Worm (Caenorhabditis elegans): ENCODE results near the gene C05E11.6.

Gene C05E11.6

ce11 chrX:4524844-4525243 lies 37.1 kb upstream of the C05E11.6 start:
- TF ChIP-seq ceh-39 (tag; optimal IDR thresholded peaks at IDR 0.05) (no peak), pha-4 (tag; optimal IDR thresholded peaks at IDR 0.05) (no peak), nhr-28 (tag; optimal IDR thresholded peaks at IDR 0.05) (no peak), hlh-1 (tag; optimal IDR thresholded peaks at IDR 0.05) (no peak), tbx-8 (GFP tag; optimal IDR thresholded peaks at IDR 0.05) (no peak), flh-1 (GFP tag; optimal IDR thresholded peaks at IDR 0.05) (no peak), drap-1 (GFP tag; optimal IDR thresholded peaks at IDR 0.05) (no peak), blmp-1 (tag; optimal IDR thresholded peaks at IDR 0.05) (no peak), lin-32 (GFP tag; optimal IDR thresholded peaks at IDR 0.05) (no peak), mep-1 (tag; optimal IDR thresholded peaks at IDR 0.05) (no peak), unc-120 (tag; optimal IDR thresholded peaks at IDR 0.05; ENCODE audit: poor library complexity, severe bottlenecking) (no peak), elt-1 (tag; optimal IDR thresholded peaks at IDR 0.05; ENCODE audit: borderline replicate concordance, insufficient read depth) (no peak), unc-62 (GFP tag; optimal IDR thresholded peaks at IDR 0.05) (no peak), M03D4.4 (tag; optimal IDR thresholded peaks at IDR 0.05) (no peak), ceh-83 (GFP tag; optimal IDR thresholded peaks at IDR 0.05) (no peak), sptf-1 (tag; optimal IDR thresholded peaks at IDR 0.05) (no peak), zip-8 (tag; optimal IDR thresholded peaks at IDR 0.05) (no peak), nhr-237 (tag; optimal IDR thresholded peaks at IDR 0.05) (no peak), elt-3 (tag; optimal IDR thresholded peaks at IDR 0.05) (no peak), ztf-11 (tag; optimal IDR thresholded peaks at IDR 0.05) (no peak)

- TF ChIP-seq lin-32 (GFP tag; optimal IDR thresholded peaks at IDR 0.05) (no peak), bed-3 (GFP tag; optimal IDR thresholded peaks at IDR 0.05) (no peak), ceh-83 (GFP tag; optimal IDR thresholded peaks at IDR 0.05) (no peak), ztf-11 (tag; optimal IDR thresholded peaks at IDR 0.05) (no peak), pha-4 (tag; optimal IDR thresholded peaks at IDR 0.05) (no peak), cnd-1 (tag; optimal IDR thresholded peaks at IDR 0.05) (no peak), hlh-1 (tag; optimal IDR thresholded peaks at IDR 0.05) (no peak), drap-1 (GFP tag; optimal IDR thresholded peaks at IDR 0.05) (no peak), ceh-39 (tag; optimal IDR thresholded peaks at IDR 0.05) (no peak), M03D4.4 (tag; optimal IDR thresholded peaks at IDR 0.05) (no peak), nhr-237 (tag; optimal IDR thresholded peaks at IDR 0.05) (no peak), ces-1 (GFP tag; optimal IDR thresholded peaks at IDR 0.05) (no peak), nhr-28 (tag; optimal IDR thresholded peaks at IDR 0.05) (no peak), snpc-4 (tag; optimal IDR thresholded peaks at IDR 0.05) (no peak)
These were observed 35.6 kb upstream of the C05E11.6 start for ce11 chrX:4526412-4526811.

ce11 chrX:4528905-4529304 lies 33.1 kb upstream of the C05E11.6 start:
- TF ChIP-seq zip-8 (tag; optimal IDR thresholded peaks at IDR 0.05) (no peak), elt-1 (tag; optimal IDR thresholded peaks at IDR 0.05; ENCODE audit: borderline replicate concordance, insufficient read depth) (peak; percentile 76)

- no peak for TF ChIP-seq drap-1 (GFP tag; optimal IDR thresholded peaks at IDR 0.05)
- TF ChIP-seq unc-39 (tag; optimal IDR thresholded peaks at IDR 0.05) = no peak
- TF ChIP-seq ceh-39 (tag; optimal IDR thresholded peaks at IDR 0.05) = no peak
- no peak for TF ChIP-seq blmp-1 (tag; optimal IDR thresholded peaks at IDR 0.05)
- no peak for TF ChIP-seq mls-2 (tag; optimal IDR thresholded peaks at IDR 0.05)
- no peak for TF ChIP-seq nhr-76 (tag; optimal IDR thresholded peaks at IDR 0.05)
- no peak for TF ChIP-seq M03D4.4 (tag; optimal IDR thresholded peaks at IDR 0.05)
- TF ChIP-seq bed-3 (GFP tag; optimal IDR thresholded peaks at IDR 0.05) = no peak
- no peak for TF ChIP-seq hlh-1 (tag; optimal IDR thresholded peaks at IDR 0.05)
- TF ChIP-seq ham-2 (GFP tag; optimal IDR thresholded peaks at IDR 0.05) = no peak
- TF ChIP-seq zip-8 (tag; optimal IDR thresholded peaks at IDR 0.05) = no peak
- TF ChIP-seq mab-5 (tag; optimal IDR thresholded peaks at IDR 0.05) = no peak
- TF ChIP-seq ceh-43 (GFP tag; optimal IDR thresholded peaks at IDR 0.05) = no peak
These were observed 31.4 kb upstream of the C05E11.6 start for ce11 chrX:4530426-4531044.

- peak; percentile 91 for TF ChIP-seq hlh-1 (tag; optimal IDR thresholded peaks at IDR 0.05)
- TF ChIP-seq lin-13 (tag; optimal IDR thresholded peaks at IDR 0.05) = no peak
- TF ChIP-seq ztf-11 (tag; optimal IDR thresholded peaks at IDR 0.05) = no peak
- peak; percentile 60 for TF ChIP-seq nhr-2 (tag; optimal IDR thresholded peaks at IDR 0.05)
- TF ChIP-seq ham-2 (GFP tag; optimal IDR thresholded peaks at IDR 0.05) = peak; percentile 6
- TF ChIP-seq snpc-4 (tag; optimal IDR thresholded peaks at IDR 0.05) = no peak
- TF ChIP-seq unc-62 (GFP tag; optimal IDR thresholded peaks at IDR 0.05) = peak; percentile 95
- no peak for TF ChIP-seq blmp-1 (tag; optimal IDR thresholded peaks at IDR 0.05)
- TF ChIP-seq unc-120 (tag; optimal IDR thresholded peaks at IDR 0.05; ENCODE audit: poor library complexity, severe bottlenecking) = peak; percentile 43
These were observed 29.7 kb upstream of the C05E11.6 start, which contains the start of gene nhr-35 for ce11 chrX:4532160-4532741. Gene nhr-35 (plus strand): TSS chrX:4532691.
